Worm (Caenorhabditis elegans) whole organism, dauer: ENCODE measurements around the gene fbxb-79.
"Not testable (repeated sequence)": the region's sequence is repeated elsewhere in the genome, so short reads cannot be mapped to it uniquely, and the experiment has no call there.

Source experiments
- unc-62 ChIP-seq: sonication (generic microtip); optimal IDR thresholded peaks from 2 replicates; lab custom pipeline; 2017; ENCODE audit warnings: missing biosample characterization, missing genetic modification reagents, missing genetic modification characterization

Gene fbxb-79

DNA sequence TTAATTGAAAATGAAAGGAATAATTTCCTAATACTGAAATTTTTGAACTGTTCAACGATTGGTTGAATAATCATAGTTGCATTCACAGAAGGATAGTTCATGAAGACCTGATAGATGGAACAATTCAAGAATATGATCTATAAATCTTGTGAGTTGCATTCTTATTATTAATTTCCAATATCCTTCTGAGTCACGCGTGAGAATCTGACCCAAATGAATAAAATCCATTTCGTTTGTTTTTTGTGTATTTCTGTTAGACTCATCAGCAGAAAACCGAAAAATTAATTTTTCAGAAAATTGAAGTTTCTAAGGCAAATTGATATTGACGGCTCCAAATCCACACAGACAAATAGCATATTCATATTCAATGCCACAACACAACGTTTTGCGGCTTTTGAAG, at the start of gene fbxb-79:
Gene fbxb-79, minus strand, starts transcription at position 101 of the 400 bp plus-strand sequence.
- TF ChIP-seq unc-62 (GFP tag; lab: Kevin White, UChicago): no peak

DNA sequence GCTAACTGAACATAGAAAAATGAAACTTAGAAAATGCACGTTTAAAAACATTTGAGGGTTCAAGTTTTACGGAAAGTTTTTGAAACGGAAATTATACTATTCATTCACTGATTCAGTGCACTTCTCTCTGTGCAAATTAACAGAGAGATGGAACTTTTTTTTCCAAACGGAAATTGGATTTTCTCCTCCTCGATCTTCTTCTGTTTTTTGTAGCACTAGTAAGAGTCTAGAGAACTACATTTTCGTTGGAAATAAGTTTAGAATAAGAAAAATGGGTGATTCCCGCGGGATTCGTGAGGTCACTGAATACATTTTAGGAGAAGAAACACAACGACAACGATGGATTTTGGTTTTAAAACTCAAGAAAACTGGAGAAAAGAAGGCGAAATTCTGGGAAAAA, 46.4 kb upstream of the fbxb-79 start:
- no peak for TF ChIP-seq unc-62 (GFP tag; lab: Kevin White, UChicago)

DNA sequence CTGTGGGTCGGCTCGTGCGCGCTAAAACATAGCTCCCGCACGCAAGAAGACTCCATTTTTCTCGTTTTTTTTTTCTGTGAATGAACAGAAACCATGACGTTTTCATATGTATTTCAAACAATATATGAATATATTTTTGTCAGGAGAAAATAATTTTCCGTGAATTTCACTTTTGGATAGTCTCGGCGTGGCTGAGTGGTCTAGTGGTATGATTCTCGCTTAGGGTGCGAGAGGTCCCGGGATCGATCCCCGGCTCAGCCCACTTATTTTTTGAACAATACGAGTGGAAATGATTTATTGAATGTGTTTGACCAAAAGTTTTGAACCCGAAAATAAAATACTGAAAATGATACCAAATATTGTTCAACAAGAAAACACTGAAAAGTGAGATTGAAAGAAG, 42.1 kb upstream of the fbxb-79 start:
- no peak for TF ChIP-seq unc-62 (GFP tag; lab: Kevin White, UChicago)

DNA sequence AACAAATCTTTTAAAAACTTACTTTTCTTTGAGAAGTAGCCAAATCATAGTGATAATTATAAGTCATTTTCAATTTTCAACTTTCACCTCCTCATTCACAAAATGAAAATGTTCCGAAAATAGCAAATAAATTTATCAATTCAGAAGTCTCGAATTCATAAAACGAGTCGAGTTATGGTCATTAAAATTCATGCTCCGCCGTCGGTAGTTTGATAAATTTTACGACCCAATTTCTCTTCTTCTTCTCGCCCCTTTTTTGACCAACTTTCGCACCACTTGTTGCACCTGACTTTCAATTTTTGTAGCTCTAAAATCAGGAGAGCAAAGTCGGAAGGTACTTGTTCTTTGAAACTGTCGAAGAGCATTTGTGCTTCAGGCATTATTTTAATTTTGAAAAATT, 40.8 kb upstream of the fbxb-79 start, which contains the start of gene best-7:
Gene best-7, minus strand, starts transcription at position 239 of the 400 bp plus-strand sequence.
- TF ChIP-seq unc-62 (GFP tag; lab: Kevin White, UChicago): no peak

DNA sequence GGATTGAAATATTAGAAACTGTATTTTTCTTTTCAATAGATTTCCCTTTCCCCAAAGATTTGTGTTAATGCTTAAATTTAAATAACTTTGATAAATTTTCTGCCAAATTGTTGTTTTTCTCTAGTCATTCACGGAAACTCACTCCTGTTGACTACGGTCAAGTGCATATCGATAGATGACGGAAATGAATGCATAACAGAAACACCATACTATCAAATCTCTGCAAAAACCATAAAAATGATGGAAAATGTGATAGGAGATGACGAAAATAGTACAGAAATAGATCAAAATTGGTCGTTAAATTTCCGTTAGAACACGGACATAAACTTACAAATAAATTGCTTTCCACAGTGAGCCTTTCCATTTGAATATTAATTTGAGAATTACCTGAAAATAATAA, 39.7 kb upstream of the fbxb-79 start:
- TF ChIP-seq unc-62 (GFP tag; lab: Kevin White, UChicago): no peak

DNA sequence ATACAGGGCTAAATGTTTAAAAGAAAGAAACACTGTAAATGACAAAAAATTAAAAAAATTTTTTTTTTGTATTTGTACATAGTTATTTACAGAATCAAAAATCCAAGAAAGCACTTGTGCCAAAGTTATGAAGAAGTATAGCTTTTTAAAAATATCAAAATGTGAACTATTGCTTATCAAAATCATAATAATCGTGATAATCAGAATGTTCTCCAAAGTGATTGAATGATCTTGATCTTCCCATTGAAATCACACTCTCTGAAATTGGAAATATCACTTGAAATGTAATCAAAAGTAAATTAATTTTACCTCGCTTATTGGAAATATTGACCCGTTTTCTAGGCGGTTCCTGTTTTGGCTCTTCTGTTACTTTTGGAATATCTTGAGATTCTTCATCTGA, 37.2 kb upstream of the fbxb-79 start:
- no peak for TF ChIP-seq unc-62 (GFP tag; lab: Kevin White, UChicago)

DNA sequence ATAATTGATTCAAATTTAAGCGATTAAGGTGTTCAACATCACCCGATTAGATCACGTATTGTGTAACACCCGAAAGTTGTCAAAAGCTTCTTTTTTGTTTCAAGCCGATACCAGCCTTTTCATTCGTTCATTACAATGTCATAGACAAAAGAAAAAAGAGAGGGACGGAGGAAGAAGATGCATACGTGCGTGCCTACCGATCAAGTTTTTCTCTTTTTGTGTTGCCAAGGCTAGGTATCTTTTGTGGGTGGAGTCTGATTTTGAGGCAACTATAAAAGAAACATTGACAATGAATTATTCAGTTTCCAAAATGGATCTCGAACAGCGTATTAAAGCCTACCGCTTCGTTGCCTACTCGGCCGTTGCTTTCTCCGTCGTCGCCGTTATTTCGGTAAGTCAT, 35.9 kb upstream of the fbxb-79 start, which contains the start of gene col-125:
Gene col-125, plus strand, starts transcription at position 301 of the 400 bp plus-strand sequence.
- TF ChIP-seq unc-62 (GFP tag; lab: Kevin White, UChicago): no peak

DNA sequence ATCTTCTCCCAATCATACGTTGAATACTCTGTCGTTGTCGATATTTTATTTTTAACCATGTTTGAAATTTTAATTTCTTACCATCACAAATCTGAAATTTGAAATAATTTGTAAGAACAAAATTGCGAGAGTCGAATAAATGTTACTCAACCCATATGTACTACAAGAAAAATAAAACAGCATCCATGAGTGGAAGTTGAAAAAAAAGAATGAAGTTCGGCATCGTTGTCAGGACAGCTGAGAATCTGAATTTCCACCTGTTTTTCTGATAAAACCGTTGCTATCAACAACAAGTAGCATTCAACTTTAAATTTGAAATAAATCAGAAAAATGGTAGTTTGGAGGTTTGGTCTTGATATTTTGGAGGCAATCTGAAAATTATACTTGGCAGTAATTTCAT, 34.6 kb upstream of the fbxb-79 start, which contains the start of gene C29F4.3:
Gene C29F4.3, minus strand, starts transcription at position 101 of the 400 bp plus-strand sequence.
- TF ChIP-seq unc-62 (GFP tag; lab: Kevin White, UChicago): no peak

DNA sequence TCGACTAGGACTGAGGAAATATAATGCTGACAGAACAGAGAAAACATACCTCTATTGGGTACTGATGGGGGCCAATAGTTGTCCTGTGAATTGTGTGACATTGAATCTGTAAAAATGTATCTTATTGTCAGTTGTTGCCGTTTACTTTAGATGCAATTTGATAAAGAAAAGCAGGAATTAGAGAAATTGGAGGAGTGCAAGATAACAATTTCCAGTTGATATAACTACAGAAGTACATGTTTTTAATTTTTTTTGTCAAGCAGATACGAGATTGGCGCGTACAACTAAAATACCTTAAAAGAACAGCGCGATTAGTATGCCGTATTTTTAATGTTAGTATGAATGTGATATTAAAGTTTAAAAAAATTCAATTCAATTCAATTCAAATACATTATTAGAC, 28.7 kb upstream of the fbxb-79 start, which contains the start of gene zip-6:
Gene zip-6, minus strand, starts transcription at position 101 of the 400 bp plus-strand sequence.
- TF ChIP-seq unc-62 (GFP tag; lab: Kevin White, UChicago): no peak

DNA sequence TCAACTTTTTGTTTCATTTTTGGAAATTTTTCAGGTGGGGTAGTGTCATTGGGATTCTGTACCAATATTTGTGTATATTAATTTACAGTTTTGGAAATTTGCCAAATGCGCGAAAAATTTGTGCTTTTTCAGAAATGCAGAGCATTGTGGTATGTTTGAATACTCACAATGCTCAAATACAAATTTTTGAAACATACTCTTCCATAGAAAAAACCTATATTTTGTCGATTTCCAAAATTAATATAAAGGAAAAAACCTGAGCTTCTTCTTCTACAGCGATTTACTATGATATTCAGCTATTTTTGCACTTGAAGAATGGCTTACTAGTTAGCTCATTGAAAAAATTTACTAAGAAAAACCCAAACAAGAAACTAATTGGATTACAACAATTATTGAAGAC, 23.7 kb upstream of the fbxb-79 start:
- TF ChIP-seq unc-62 (GFP tag; lab: Kevin White, UChicago): no peak

DNA sequence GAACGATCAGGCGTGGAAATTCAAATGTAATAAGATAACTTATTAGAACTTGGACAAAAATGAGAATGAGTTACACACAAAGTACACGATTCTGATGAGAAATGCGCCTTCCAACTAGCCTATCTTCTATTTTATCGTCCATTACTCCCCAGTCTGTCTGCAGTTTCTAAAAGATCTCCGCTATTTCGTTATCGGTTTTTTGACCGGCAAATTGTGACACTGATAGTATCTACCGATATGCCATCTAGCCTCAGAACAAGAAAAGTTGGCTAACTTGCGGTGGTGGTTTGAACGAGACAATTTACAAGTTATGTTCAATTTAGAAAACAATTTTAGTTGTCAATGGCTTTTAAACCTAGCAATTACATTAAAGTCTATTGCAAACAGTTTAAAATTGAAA, 22.2 kb upstream of the fbxb-79 start:
- no peak for TF ChIP-seq unc-62 (GFP tag; lab: Kevin White, UChicago)

DNA sequence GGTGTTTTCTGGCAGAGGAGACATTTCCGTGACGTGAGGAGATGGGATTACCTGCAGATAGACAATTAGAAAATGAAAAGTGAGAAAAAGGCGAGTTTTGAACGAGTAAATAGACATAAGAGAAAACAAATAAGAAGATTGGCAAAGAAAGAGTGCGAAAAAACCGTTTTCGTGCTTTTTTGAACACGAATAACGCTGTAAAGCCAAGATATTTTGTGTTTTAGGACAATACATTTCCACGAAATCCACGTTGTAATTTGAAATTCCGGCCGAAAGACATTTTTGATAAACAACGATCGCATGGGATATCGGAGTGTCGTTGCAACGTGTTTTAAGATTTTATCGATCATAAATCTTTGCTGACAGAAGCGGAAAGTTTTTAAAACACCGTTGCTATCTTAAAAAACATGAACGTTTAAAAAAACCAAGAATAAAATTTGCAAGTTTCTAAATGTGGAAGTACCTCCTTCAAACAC, 21.5 kb upstream of the fbxb-79 start, which contains the start of gene adk-1:
Gene adk-1, minus strand, starts transcription at position 51 of the 476 bp plus-strand sequence.
- TF ChIP-seq unc-62 (GFP tag; lab: Kevin White, UChicago): no peak

DNA sequence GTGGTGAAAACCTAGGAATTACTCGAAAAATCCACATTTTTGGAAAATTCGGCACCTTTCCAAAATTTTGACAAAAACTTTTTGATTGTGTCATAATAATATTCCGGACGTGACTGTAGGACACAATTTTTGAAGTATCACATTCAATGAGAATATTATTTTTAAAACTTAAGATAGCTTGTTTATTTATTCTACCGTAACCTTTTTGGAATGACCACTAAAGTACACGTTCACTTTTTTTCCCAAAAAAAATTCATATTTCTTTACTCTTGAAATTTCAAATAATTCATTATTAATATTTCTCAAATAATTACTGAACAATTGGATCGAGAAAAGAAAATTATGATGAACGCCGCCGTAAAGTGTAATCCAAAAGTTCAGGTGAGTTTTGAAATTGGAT, 17.9 kb upstream of the fbxb-79 start, which contains the start of gene R07H5.9:
Gene R07H5.9, plus strand, starts transcription at position 301 of the 400 bp plus-strand sequence.
- no peak for TF ChIP-seq unc-62 (GFP tag; lab: Kevin White, UChicago)

DNA sequence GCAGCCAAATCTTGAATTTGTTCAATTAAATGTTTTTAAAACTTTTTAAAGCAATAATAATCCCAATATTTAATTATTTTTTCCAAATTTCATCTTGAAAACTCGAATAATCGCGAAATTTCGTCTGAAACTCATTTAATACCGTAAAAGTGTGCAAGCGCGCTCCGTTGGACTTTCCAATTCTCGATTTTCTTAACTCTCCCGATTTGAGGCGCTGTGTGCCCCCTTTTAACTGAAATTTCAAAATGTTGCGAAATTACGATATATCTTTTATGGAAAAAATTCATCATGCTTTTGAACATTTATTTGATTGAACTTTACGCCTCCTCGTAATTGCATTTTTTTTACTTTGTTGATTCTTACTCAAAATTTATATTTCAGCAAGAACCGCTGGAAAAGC, 13.1 kb upstream of the fbxb-79 start, which contains the start of gene R07H5.11:
Gene R07H5.11, plus strand, starts transcription at position 380 of the 400 bp plus-strand sequence.
- not testable (repeated sequence) for TF ChIP-seq unc-62 (GFP tag; lab: Kevin White, UChicago)

DNA sequence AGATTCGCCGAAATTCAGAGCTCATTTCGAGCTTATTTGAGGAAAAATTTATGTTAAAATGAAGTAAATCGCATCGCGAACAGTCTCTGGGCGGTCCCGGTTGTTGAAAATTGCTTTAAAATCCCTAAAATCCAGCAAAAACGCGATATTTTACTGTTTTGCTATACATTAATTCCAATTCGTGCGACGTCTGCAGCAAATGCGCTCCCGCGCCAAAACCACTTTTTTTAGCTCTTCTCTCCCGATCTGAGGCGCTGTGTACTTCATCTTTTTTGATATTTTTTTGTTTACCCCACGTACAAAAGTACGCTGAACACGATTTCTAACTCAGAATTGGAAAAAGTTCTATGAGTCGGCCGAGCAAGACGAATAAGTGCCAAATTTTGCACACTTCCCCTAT, 9.7 kb upstream of the fbxb-79 start, which contains the start of gene R07H5.16:
Gene R07H5.16, plus strand, starts transcription at position 348 of the 400 bp plus-strand sequence.
- not testable (repeated sequence) for TF ChIP-seq unc-62 (GFP tag; lab: Kevin White, UChicago)

DNA sequence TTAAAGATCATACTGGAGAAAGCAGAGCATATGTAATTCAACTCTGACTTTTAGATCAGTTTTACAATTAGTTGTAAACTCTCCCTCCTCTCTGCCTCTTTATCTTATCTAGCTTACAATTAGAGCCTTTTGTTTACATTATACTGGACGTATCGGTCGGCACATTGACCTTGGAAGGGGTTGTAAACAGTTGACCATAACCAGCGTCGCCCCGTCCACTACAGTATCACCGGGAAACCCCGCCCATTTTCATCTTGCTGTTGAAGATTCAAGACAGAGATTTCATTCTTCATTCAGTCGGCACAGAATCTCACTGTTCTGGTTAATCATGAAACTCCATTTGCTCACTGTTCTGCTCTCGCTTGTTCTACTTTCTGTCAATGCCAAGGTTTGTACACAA, 2.6 kb downstream of the fbxb-79 start, which contains the start of gene sdz-27:
Gene sdz-27, plus strand, starts transcription at position 301 of the 400 bp plus-strand sequence.
- no peak for TF ChIP-seq unc-62 (GFP tag; lab: Kevin White, UChicago)

DNA sequence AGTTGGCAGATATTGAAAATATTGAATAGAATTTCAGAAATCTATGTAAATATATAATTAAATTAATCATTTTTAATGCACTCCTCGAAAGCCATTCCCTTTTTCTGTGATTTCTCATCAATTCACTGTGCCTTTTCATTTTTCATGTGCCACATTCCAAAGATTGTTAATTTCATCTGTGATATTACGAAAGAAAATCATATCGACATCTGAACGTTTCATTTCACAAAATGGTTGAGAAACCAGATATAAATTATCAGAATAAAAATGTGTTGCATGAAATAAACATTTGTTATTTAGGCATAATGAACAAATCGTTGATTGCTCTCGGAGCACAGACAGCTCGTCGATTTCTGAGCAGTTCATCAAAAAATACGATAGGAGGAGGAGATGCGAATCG, 5.3 kb downstream of the fbxb-79 start, which contains the start of gene nuaf-3:
Gene nuaf-3, plus strand, starts transcription at position 301 of the 400 bp plus-strand sequence.
- no peak for TF ChIP-seq unc-62 (GFP tag; lab: Kevin White, UChicago)
